Fruit fly (Drosophila melanogaster): ENCODE results near the gene per.
A peak's percentile ranks its signal among the peaks of the same experiment; 100 is the strongest.

The per gene

DNA sequence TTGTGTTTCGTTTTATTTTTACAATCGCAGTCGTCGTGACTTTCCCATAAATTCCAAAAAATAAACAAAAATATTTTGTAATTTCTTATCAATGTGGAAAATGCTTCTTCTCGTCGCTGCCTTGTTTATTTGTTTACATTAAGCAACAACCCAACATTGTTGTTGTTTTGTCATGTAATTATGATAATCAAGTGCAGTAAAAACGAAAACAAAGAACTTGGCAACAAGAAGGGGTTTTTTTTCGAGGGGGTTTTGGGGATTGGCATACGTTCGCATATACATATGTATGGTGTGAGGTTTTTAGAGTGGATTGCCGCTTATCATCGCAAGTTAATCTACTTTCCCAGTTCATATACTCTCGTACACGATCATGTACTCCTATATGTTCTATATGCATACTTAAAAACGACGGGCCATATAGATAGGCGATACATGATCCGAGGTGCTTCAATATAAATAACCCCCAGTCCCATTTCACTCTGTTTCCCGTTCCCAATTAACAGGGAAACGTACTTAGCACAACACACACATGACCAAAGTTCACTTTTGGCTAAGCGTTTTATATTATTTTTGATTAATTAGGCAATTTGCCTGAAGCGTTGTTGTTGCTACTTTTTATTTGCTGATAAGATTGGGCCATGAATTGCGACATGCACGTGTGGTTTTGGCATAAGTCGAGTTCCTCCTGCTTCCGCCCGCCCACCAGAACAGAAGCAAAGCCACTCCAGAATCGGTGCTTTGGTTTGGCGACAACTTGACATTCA, 31.7 kb upstream of the per start (continued):
- TF ChIP-seq al (GFP tag; IDR thresholded peaks at IDR 0.05): no peak
- TF ChIP-seq Dll (GFP tag; IDR thresholded peaks at IDR 0.05; ENCODE audit: partially characterized antibody): no peak
- no peak for TF ChIP-seq CG7745 (tag; optimal IDR thresholded peaks at IDR 0.05)
- TF ChIP-seq ssp (GFP tag; IDR thresholded peaks at IDR 0.05): no peak
- TF ChIP-seq pan (optimal IDR thresholded peaks at IDR 0.05): no peak
- no peak for TF ChIP-seq pan (GFP tag; optimal IDR thresholded peaks at IDR 0.05 in 1 of 2, IDR thresholded peaks at IDR 0.05 in 1 of 2)
- no peak for TF ChIP-seq CG30431 (GFP tag; optimal IDR thresholded peaks at IDR 0.05)
- peak; percentile 18 for TF ChIP-seq odd (GFP tag; optimal IDR thresholded peaks at IDR 0.05)
- TF ChIP-seq btn (GFP tag; optimal IDR thresholded peaks at IDR 0.05): no peak
- TF ChIP-seq CG12071 (GFP tag; optimal IDR thresholded peaks at IDR 0.05): peak; percentile 38
- no peak for TF ChIP-seq pita (GFP tag; optimal IDR thresholded peaks at IDR 0.05)
- no peak for TF ChIP-seq CG16813 (GFP tag; IDR thresholded peaks at IDR 0.05; ENCODE audit: partially characterized antibody)
- no peak for TF ChIP-seq Vsx1 (GFP tag; optimal IDR thresholded peaks at IDR 0.05)
- no peak for TF ChIP-seq az2 (GFP tag; optimal IDR thresholded peaks at IDR 0.05)
- no peak for TF ChIP-seq chn (GFP tag; optimal IDR thresholded peaks at IDR 0.05)
- TF ChIP-seq Antp (GFP tag; optimal IDR thresholded peaks at IDR 0.05): no peak
- no peak for TF ChIP-seq lbe (GFP tag; optimal IDR thresholded peaks at IDR 0.05)
- TF ChIP-seq PHDP (tag; optimal IDR thresholded peaks at IDR 0.05): peak; percentile 32
- TF ChIP-seq gsb-n (tag; optimal IDR thresholded peaks at IDR 0.05): no peak
- no peak for TF ChIP-seq CG10959 (GFP tag; IDR thresholded peaks at IDR 0.05)
- peak; percentile 15 for TF ChIP-seq run (tag; optimal IDR thresholded peaks at IDR 0.05)
- TF ChIP-seq CG8478 (optimal IDR thresholded peaks at IDR 0.05): no peak
- no peak for TF ChIP-seq Ravus (GFP tag; IDR thresholded peaks at IDR 0.05)
- peak; percentile 29 for TF ChIP-seq HmgZ (tag; optimal IDR thresholded peaks at IDR 0.05)
- no peak for TF ChIP-seq Gsc (GFP tag; IDR thresholded peaks at IDR 0.05)
- no peak for TF ChIP-seq CG9876 (GFP tag; optimal IDR thresholded peaks at IDR 0.05)
- TF ChIP-seq Sry-β (GFP tag; optimal IDR thresholded peaks at IDR 0.05): peak; percentile 5
- TF ChIP-seq CG17186 (GFP tag; optimal IDR thresholded peaks at IDR 0.05): no peak
- no peak for TF ChIP-seq CG3163 (GFP tag; optimal IDR thresholded peaks at IDR 0.05)
- no peak for TF ChIP-seq ci (GFP tag; IDR thresholded peaks at IDR 0.05)
- no peak for TF ChIP-seq CG31388 (GFP tag; optimal IDR thresholded peaks at IDR 0.05)
- TF ChIP-seq chinmo (GFP tag; IDR thresholded peaks at IDR 0.05; ENCODE audit: partially characterized antibody): 0 out of 4 replicates have a peak, but pooled peaks have one; percentile 30
- TF ChIP-seq crc (GFP tag; optimal IDR thresholded peaks at IDR 0.05): no peak
- no peak for TF ChIP-seq CG14014 (GFP tag; IDR thresholded peaks at IDR 0.05)
- no peak for TF ChIP-seq Lim3 (GFP tag; IDR thresholded peaks at IDR 0.05)
- no peak for TF ChIP-seq Stat92E (GFP tag; optimal IDR thresholded peaks at IDR 0.05)
- TF ChIP-seq eve (GFP tag; optimal IDR thresholded peaks at IDR 0.05): peak in 1 of 2 experiments; percentile 72
- no peak for TF ChIP-seq CG7372 (GFP tag; IDR thresholded peaks at IDR 0.05)
- TF ChIP-seq CG13296 (GFP tag; optimal IDR thresholded peaks at IDR 0.05): peak; percentile 25
- no peak for TF ChIP-seq CG4730 (GFP tag; IDR thresholded peaks at IDR 0.05)
- TF ChIP-seq sens-2 (GFP tag; IDR thresholded peaks at IDR 0.05): no peak
- no peak for TF ChIP-seq CG4854 (GFP tag; optimal IDR thresholded peaks at IDR 0.05)
- TF ChIP-seq CG3065 (GFP tag; optimal IDR thresholded peaks at IDR 0.05): no peak
- TF ChIP-seq jumu (GFP tag; optimal IDR thresholded peaks at IDR 0.05): no peak
- no peak for TF ChIP-seq Hr3 (GFP tag; optimal IDR thresholded peaks at IDR 0.05)
- peak; percentile 13 for TF ChIP-seq unpg (GFP tag; optimal IDR thresholded peaks at IDR 0.05)
- TF ChIP-seq Dbx (GFP tag; IDR thresholded peaks at IDR 0.05): no peak
- no peak for TF ChIP-seq CG11247 (GFP tag; IDR thresholded peaks at IDR 0.05)
- no peak for TF ChIP-seq CG34422 (GFP tag; IDR thresholded peaks at IDR 0.05)
- peak; percentile 12 for TF ChIP-seq CG12299 (tag; optimal IDR thresholded peaks at IDR 0.05)
- no peak for TF ChIP-seq hb (GFP tag; IDR thresholded peaks at IDR 0.05; ENCODE audit: partially characterized antibody)

Data from whole organism, embryonic.